Worm (Caenorhabditis elegans): ENCODE measurements around the gene str-113.

str-113 gene

DNA sequence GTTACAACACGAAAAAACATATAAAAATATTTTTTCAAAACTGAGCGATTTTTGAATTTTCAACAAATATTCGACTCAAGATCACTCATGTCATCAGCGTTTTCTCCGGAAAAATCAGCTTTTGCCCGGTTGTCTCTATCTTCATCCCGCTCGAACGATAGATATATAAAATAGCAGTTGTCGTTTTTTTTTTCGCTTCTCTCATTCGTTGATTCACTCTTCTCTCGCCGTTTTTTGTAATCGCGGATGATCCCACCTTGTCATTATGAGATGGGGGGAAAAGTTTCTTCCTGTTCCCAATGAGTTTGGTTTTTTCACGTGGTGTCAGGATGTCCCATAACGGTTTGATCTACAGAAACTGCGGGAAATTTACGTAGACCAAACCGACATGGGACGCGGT, 28.5 kb upstream of the str-113 start:
- peak in 1 of 2 experiments; percentile 26 for TF ChIP-seq lsy-2 (tag; optimal IDR thresholded peaks at IDR 0.05)
- TF ChIP-seq lin-39 (tag; optimal IDR thresholded peaks at IDR 0.05) = no peak
- no peak for TF ChIP-seq Y55F3AM.14 (GFP tag; optimal IDR thresholded peaks at IDR 0.05)
- no peak for TF ChIP-seq nhr-237 (tag; optimal IDR thresholded peaks at IDR 0.05)
- no peak for TF ChIP-seq unc-62 (GFP tag; optimal IDR thresholded peaks at IDR 0.05)
- TF ChIP-seq nhr-21 (tag; optimal IDR thresholded peaks at IDR 0.05) = no peak
- peak; percentile 1 for TF ChIP-seq F13H6.1 (tag; optimal IDR thresholded peaks at IDR 0.05)
- TF ChIP-seq sma-9 (GFP tag; optimal IDR thresholded peaks at IDR 0.05) = peak; percentile 1
- no peak for TF ChIP-seq sma-9 (tag; optimal IDR thresholded peaks at IDR 0.05)

DNA sequence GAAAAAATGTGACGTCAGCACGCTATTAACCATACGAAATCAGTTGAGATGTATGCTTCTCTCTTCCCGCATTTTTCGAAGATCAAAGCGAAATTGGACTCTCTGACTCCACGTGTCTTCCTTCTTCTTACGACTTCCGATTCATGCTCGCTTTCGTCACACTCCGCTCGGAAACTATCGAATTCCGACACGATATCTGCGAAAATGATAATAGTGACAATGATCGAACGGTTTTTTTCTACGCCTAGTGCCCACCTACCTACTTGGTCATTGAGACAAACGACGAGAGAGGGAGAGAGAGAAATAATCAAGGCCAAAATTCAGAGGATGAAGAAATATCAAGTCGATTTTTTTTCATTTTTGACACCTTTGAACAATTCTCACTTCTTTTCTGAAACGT, 26.9 kb upstream of the str-113 start:
- TF ChIP-seq fos-1 (tag; optimal IDR thresholded peaks at IDR 0.05) (peak; percentile 15), gmeb-1 (tag; optimal IDR thresholded peaks at IDR 0.05) (no peak)

ce11 chrV:3692613-3693012, 25.8 kb upstream of the str-113 start:
- TF ChIP-seq nhr-237 (tag; optimal IDR thresholded peaks at IDR 0.05) (no peak), sma-9 (GFP tag; optimal IDR thresholded peaks at IDR 0.05) (peak; percentile 25), sma-9 (tag; optimal IDR thresholded peaks at IDR 0.05) (no peak), fos-1 (tag; optimal IDR thresholded peaks at IDR 0.05) (peak; percentile 31), egl-27 (tag; optimal IDR thresholded peaks at IDR 0.05) (no peak), crh-2 (tag; optimal IDR thresholded peaks at IDR 0.05) (no peak), nhr-10 (tag; optimal IDR thresholded peaks at IDR 0.05) (no peak), sem-4 (tag; optimal IDR thresholded peaks at IDR 0.05) (no peak)

ce11 chrV:3688733-3689132, 21.9 kb upstream of the str-113 start:
- TF ChIP-seq unc-55 (GFP tag; optimal IDR thresholded peaks at IDR 0.05) (peak; percentile 38), ceh-82 (tag; optimal IDR thresholded peaks at IDR 0.05) (no peak), nhr-21 (tag; optimal IDR thresholded peaks at IDR 0.05) (no peak), sma-9 (GFP tag; optimal IDR thresholded peaks at IDR 0.05) (peak; percentile 22), sma-9 (tag; optimal IDR thresholded peaks at IDR 0.05) (no peak), ceh-16 (tag; optimal IDR thresholded peaks at IDR 0.05) (no peak), lin-39 (tag; optimal IDR thresholded peaks at IDR 0.05) (no peak), crh-2 (tag; optimal IDR thresholded peaks at IDR 0.05) (no peak), zag-1 (tag; optimal IDR thresholded peaks at IDR 0.05) (peak; percentile 13), aly-2 (tag; optimal IDR thresholded peaks at IDR 0.05) (no peak), ztf-11 (tag; optimal IDR thresholded peaks at IDR 0.05) (no peak), gmeb-1 (tag; optimal IDR thresholded peaks at IDR 0.05) (no peak), nhr-11 (tag; optimal IDR thresholded peaks at IDR 0.05) (no peak), elt-1 (tag; optimal IDR thresholded peaks at IDR 0.05) (no peak), nhr-12 (tag; optimal IDR thresholded peaks at IDR 0.05) (no peak), fos-1 (tag; optimal IDR thresholded peaks at IDR 0.05) (no peak), dmd-4 (tag; optimal IDR thresholded peaks at IDR 0.05) (no peak), mbf-1 (tag; optimal IDR thresholded peaks at IDR 0.05) (no peak), sma-3 (GFP tag; optimal IDR thresholded peaks at IDR 0.05) (no peak), nhr-6 (tag; optimal IDR thresholded peaks at IDR 0.05) (no peak), nhr-129 (tag; optimal IDR thresholded peaks at IDR 0.05) (peak; percentile 31), lin-11 (tag; optimal IDR thresholded peaks at IDR 0.05) (no peak), skn-1 (tag; optimal IDR thresholded peaks at IDR 0.05) (no peak), lin-13 (GFP tag; optimal IDR thresholded peaks at IDR 0.05) (no peak), nhr-237 (tag; optimal IDR thresholded peaks at IDR 0.05) (no peak), F13H6.1 (tag; optimal IDR thresholded peaks at IDR 0.05) (peak; percentile 44), sem-4 (tag; optimal IDR thresholded peaks at IDR 0.05) (no peak), mdl-1 (tag; optimal IDR thresholded peaks at IDR 0.05) (no peak), ZK546.5 (tag; optimal IDR thresholded peaks at IDR 0.05) (no peak), mab-5 (tag; optimal IDR thresholded peaks at IDR 0.05) (no peak), unc-62 (GFP tag; optimal IDR thresholded peaks at IDR 0.05) (no peak), peb-1 (tag; optimal IDR thresholded peaks at IDR 0.05) (no peak), alr-1 (tag; optimal IDR thresholded peaks at IDR 0.05) (no peak), egl-27 (tag; optimal IDR thresholded peaks at IDR 0.05) (no peak), R02D3.7 (tag; optimal IDR thresholded peaks at IDR 0.05) (no peak), elt-3 (tag; optimal IDR thresholded peaks at IDR 0.05) (no peak), nhr-10 (tag; optimal IDR thresholded peaks at IDR 0.05) (no peak), C34F6.9 (tag; optimal IDR thresholded peaks at IDR 0.05) (peak; percentile 50), nhr-25 (tag; optimal IDR thresholded peaks at IDR 0.05) (no peak), blmp-1 (tag; optimal IDR thresholded peaks at IDR 0.05; ENCODE audit: insufficient read depth) (no peak), Y55F3AM.14 (GFP tag; optimal IDR thresholded peaks at IDR 0.05) (no peak), nhr-77 (tag; optimal IDR thresholded peaks at IDR 0.05) (no peak), nhr-23 (tag; optimal IDR thresholded peaks at IDR 0.05) (no peak), snpc-4 (tag; optimal IDR thresholded peaks at IDR 0.05) (no peak), ztf-4 (tag; optimal IDR thresholded peaks at IDR 0.05) (no peak), ama-1 (optimal IDR thresholded peaks at IDR 0.05) (no peak), lsy-2 (tag; optimal IDR thresholded peaks at IDR 0.05) (peak in 1 of 2 experiments; percentile 35)
